Worm (Caenorhabditis elegans): ENCODE measurements around the gene Y11D7A.9.
A peak's percentile ranks its signal among the peaks of the same experiment; 100 is the strongest.

Y11D7A.9 gene

DNA sequence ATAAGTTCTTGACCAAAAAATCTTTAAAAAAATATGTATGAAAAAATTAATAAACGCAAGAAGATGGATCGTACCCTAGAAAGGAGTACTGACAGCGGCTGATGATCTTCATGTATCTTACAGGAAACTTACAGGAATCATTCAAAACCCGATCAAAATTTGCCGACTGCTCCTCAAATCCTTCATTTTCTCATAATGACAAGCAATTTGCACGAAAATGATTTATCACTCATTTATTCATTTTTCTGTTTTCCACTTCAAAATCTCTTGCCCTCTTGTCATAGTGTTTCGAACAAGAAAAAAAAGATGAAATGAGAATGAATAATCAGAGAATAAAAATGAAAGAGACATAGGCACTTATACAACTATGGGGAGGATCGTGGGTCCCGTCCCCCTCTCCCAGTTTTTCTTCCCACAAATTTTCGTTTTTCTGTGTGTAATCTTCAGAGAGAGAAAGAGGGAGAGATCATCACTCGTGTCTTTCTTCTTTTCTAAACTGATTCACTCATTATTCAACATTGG lies 18.2 kb upstream of the Y11D7A.9 start, which contains the start of gene nmy-3:
TSS of gene nmy-3 (plus strand) at position 472 of the 522 bp plus-strand sequence.
- TF ChIP-seq nfyb-1 (GFP tag; IDR thresholded peaks at IDR 0.05): no peak
- no peak for TF ChIP-seq lag-1 (GFP tag; IDR thresholded peaks at IDR 0.05)
- TF ChIP-seq tbx-9 (tag; optimal IDR thresholded peaks at IDR 0.05; ENCODE audit: borderline replicate concordance): no peak
- no peak for TF ChIP-seq snpc-3.4 (tag; optimal IDR thresholded peaks at IDR 0.05)
- no peak for TF ChIP-seq rec-8 (tag; optimal IDR thresholded peaks at IDR 0.05)
- TF ChIP-seq ama-1 (optimal IDR thresholded peaks at IDR 0.05): no peak
- TF ChIP-seq ama-1 (GFP tag; optimal IDR thresholded peaks at IDR 0.05): no peak
- no peak for TF ChIP-seq ztf-6 (GFP tag; IDR thresholded peaks at IDR 0.05)
- TF ChIP-seq madf-6 (GFP tag; IDR thresholded peaks at IDR 0.05): no peak
- TF ChIP-seq lir-1 (GFP tag; conservative IDR thresholded peaks at IDR 0.05): no peak
- no peak for TF ChIP-seq F49E8.2 (tag; optimal IDR thresholded peaks at IDR 0.05; ENCODE audit: insufficient read depth)
- no peak for TF ChIP-seq Y95B8A.8 (GFP tag; IDR thresholded peaks at IDR 0.05)
- TF ChIP-seq F22D6.2 (tag; optimal IDR thresholded peaks at IDR 0.05): no peak
- no peak for TF ChIP-seq nhr-179 (tag; optimal IDR thresholded peaks at IDR 0.05)
- no peak for TF ChIP-seq C06A6.2 (GFP tag; conservative IDR thresholded peaks at IDR 0.05)
- TF ChIP-seq xnd-1 (tag; optimal IDR thresholded peaks at IDR 0.05): no peak

DNA sequence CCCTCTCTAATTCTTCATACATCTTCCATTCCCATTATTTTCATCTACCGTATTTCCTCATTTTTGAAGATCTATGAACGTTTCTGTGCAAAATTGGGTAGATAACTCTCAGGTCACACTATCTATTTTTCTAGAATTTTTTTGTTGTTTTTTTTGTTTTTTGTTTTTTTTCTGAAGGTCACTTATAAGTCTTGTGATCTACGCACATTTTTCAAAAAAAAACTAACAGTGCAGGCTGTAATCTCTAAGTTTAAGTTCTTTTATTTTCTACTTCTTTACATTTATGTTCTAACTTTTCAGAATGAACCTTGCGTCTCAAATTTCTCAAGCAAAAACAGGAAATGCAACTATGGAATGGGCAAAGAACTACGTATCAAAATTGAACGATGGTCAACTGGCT lies 13.9 kb upstream of the Y11D7A.9 start, which contains the start of gene flh-3:
TSS of gene flh-3 (plus strand) at position 301 of the 400 bp plus-strand sequence.
- TF ChIP-seq let-607 (tag; optimal IDR thresholded peaks at IDR 0.05) (no peak), F33H1.4 (GFP tag; IDR thresholded peaks at IDR 0.05) (no peak), nhr-90 (tag; optimal IDR thresholded peaks at IDR 0.05) (no peak), B0019.2 (GFP tag; conservative IDR thresholded peaks at IDR 0.05) (no peak), Y53F4B.3 (GFP tag; IDR thresholded peaks at IDR 0.05) (no peak), pha-4 (tag; optimal IDR thresholded peaks at IDR 0.05) (no peak), K12H6.12 (tag; optimal IDR thresholded peaks at IDR 0.05) (no peak), ztf-22 (GFP tag; optimal IDR thresholded peaks at IDR 0.05) (no peak), D2030.7 (GFP tag; IDR thresholded peaks at IDR 0.05) (no peak), F37B4.10 (GFP tag; IDR thresholded peaks at IDR 0.05) (no peak), rec-8 (tag; optimal IDR thresholded peaks at IDR 0.05) (no peak), dpl-1 (GFP tag; optimal IDR thresholded peaks at IDR 0.05) (no peak), nfya-1 (tag; optimal IDR thresholded peaks at IDR 0.05; ENCODE audit: borderline replicate concordance, insufficient read depth) (no peak)

DNA sequence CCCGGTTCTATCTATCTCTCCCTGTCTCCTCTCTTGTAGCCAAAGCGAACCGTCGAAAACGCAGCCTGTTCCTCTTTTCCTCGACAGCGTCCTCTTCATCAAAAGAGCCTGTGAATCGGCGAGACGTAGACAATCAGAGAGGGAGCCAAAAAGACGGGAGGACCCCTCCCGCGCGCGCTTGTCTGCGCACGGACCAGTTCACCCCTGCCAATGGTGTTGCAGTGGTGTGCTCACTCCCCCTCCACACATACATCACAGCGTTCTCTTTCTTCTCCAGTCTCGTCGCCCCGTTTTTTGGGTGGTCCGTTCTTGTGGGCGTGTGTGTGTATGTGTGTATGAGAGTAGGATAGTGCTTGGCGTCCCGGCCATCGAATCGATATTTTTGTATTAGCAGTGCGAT lies 13.0 kb upstream of the Y11D7A.9 start:
- TF ChIP-seq ekl-4 (GFP tag; IDR thresholded peaks at IDR 0.05) (no peak), hmg-1.2 (GFP tag; IDR thresholded peaks at IDR 0.05) (peak; percentile 35; the same call in 1 of the 2 replicates), egrh-3 (GFP tag; IDR thresholded peaks at IDR 0.05) (peak; percentile 65; the same call in 1 of the 2 replicates), C17E4.6 (GFP tag; IDR thresholded peaks at IDR 0.05) (0 out of 2 replicates have a peak, but pooled peaks have one; percentile 25), atf-7 (tag; optimal IDR thresholded peaks at IDR 0.05) (no peak), ztf-26 (tag; optimal IDR thresholded peaks at IDR 0.05) (no peak)

- TF ChIP-seq tbp1 (GFP tag; optimal IDR thresholded peaks at IDR 0.05) (no peak), egrh-3 (GFP tag; IDR thresholded peaks at IDR 0.05) (peak; percentile 19; the same call in 1 of the 2 replicates)
Observed at ce11 chrIV:9267581-9267980, 11.7 kb upstream of the Y11D7A.9 start.

Data from whole organism, young adult.